Fruit fly (Drosophila melanogaster) Kc167 (cell line): Measurements from ENCODE around the gene FucTB.

Experiments used
- Myc ChIP-seq: fragments of >200 bp; optimal IDR thresholded peaks from 2 replicates; lab custom pipeline; 2017; ENCODE audit warnings: missing external identifiers
- Sin3A ChIP-seq: fragments of >200 bp; optimal IDR thresholded peaks from 2 replicates; lab custom pipeline; 2018; ENCODE audit warnings: missing external identifiers
- h ChIP-seq: fragments of >200 bp; optimal IDR thresholded peaks from 3 replicates; lab custom pipeline; 2018; ENCODE audit warnings: missing external identifiers
- psq ChIP-seq: fragments of >200 bp; optimal IDR thresholded peaks from 2 replicates; lab custom pipeline; 2017; ENCODE audit warnings: missing external identifiers
- ttk ChIP-seq: sonication (Bioruptor generic); optimal IDR thresholded peaks from 2 replicates; lab custom pipeline; 2017; ENCODE audit warnings: missing external identifiers

DNA sequence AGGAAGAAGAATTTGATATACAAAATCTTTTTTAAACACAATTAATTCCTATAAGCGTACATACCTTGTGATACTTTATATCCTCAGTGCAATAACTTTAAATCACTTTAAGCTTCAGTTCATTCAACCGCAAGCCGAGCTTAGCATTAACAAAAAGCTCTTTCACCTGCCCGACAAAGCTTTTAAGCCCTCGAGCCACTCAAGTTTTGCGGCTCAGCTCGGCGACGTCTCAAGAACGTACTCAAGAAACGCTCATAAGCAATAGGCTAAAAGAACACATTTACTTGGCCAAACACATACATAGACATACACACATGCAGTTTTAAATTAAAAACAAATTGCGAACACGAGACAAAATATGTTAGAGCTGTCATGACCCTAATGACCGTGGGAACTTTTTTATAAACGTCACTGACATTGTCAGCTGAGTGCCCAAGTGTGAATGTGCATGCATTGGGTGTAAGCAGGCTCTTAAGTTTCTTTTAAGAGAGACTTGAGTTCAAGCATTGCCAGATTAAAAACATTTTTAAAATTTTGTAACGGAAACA is 15.6 kb upstream of the FucTB start:
- TF ChIP-seq ttk (no peak), Myc (lab: Kevin White, UChicago) (no peak), h (lab: Kevin White, UChicago) (no peak), Sin3A (no peak), psq (no peak)
